Worm (Caenorhabditis elegans) whole organism, L1 larva: ENCODE measurements around the gene srp-2.

Experiments
- C04F5.9 ChIP-seq: sonication (generic microtip); optimal IDR thresholded peaks from 2 replicates; lab custom pipeline; 2016; ENCODE audit warnings: missing genetic modification characterization, missing compliant biosample characterization
- C34B4.2 ChIP-seq: sonication (generic microtip); optimal IDR thresholded peaks from 2 replicates; lab custom pipeline; 2017; ENCODE audit warnings: mild to moderate bottlenecking, missing genetic modification characterization, missing compliant biosample characterization
- aha-1 ChIP-seq: fragments of 150-350 bp; optimal IDR thresholded peaks from 2 replicates; lab custom pipeline; 2014; ENCODE audit warnings: missing biosample characterization, missing genetic modification characterization
- alr-1 ChIP-seq: fragments of 200-800 bp; sonication (Bioruptor generic); optimal IDR thresholded peaks from 2 replicates; lab custom pipeline; 2018; ENCODE audit warnings: borderline replicate concordance, mild to moderate bottlenecking, missing genetic modification characterization, missing compliant biosample characterization
- aly-2 ChIP-seq: fragments of 150-350 bp; optimal IDR thresholded peaks from 2 replicates; lab custom pipeline; 2014; ENCODE audit warnings: missing biosample characterization, missing genetic modification characterization
- ama-1 ChIP-seq: fragments of 150-350 bp; optimal IDR thresholded peaks from 2 replicates; lab custom pipeline; 2014
- blmp-1 ChIP-seq: fragments of 150-350 bp; optimal IDR thresholded peaks from 2 replicates; lab custom pipeline; 2014; ENCODE audit warnings: missing biosample characterization, missing genetic modification characterization
- ceh-63 ChIP-seq: fragments of 200-800 bp; sonication (Bioruptor generic); optimal IDR thresholded peaks from 2 replicates; lab custom pipeline; 2018; ENCODE audit warnings: mild to moderate bottlenecking, missing genetic modification characterization, missing compliant biosample characterization
- ceh-82 ChIP-seq, 3 experiments: fragments of 150-350 bp in 1 of 3; sonication (generic microtip) in 2 of 3; optimal IDR thresholded peaks; 2 replicates each; lab custom pipeline; 2014 to 2017; ENCODE audit warnings: missing biosample characterization in 3 of 3, missing genetic modification characterization in 3 of 3
- ceh-88 ChIP-seq: fragments of 200-800 bp; sonication (Bioruptor generic); IDR thresholded peaks from 2 replicates; pipeline ENCODE4 v1.3.6; 2022; ENCODE audit warnings: missing genetic modification characterization, missing compliant biosample characterization
- dpl-1 ChIP-seq, 3 experiments: fragments of 150-350 bp in 2 of 3; sonication (generic microtip) in 1 of 3; optimal IDR thresholded peaks; 2 replicates each; lab custom pipeline; 2014 to 2017; ENCODE audit warnings: missing biosample characterization in 3 of 3, missing genetic modification characterization in 3 of 3, missing genetic modification reagents in 3 of 3
- dsc-1 ChIP-seq: sonication (generic microtip); optimal IDR thresholded peaks from 2 replicates; lab custom pipeline; 2016; ENCODE audit warnings: mild to moderate bottlenecking, missing genetic modification characterization, missing compliant biosample characterization
- egl-13 ChIP-seq: sonication (generic microtip); optimal IDR thresholded peaks from 2 replicates; lab custom pipeline; 2016; ENCODE audit warnings: missing genotype, missing genetic modification reagents, missing genetic modification characterization, missing compliant biosample characterization
- elt-2 ChIP-seq: sonication (generic microtip); optimal IDR thresholded peaks from 2 replicates; lab custom pipeline; 2016; ENCODE audit warnings: missing genetic modification characterization, mild to moderate bottlenecking, inconsistent platforms, missing compliant biosample characterization, missing genetic modification reagents
- elt-3 ChIP-seq, 6 experiments: fragments of 150-350 bp in 1 of 6; sonication (generic microtip); optimal IDR thresholded peaks; 2 replicates each; lab custom pipeline; 2017 to 2018; ENCODE audit warnings: missing biosample characterization in 6 of 6, missing genetic modification characterization in 6 of 6, inconsistent platforms in 1 of 6
- ets-5 ChIP-seq: fragments of 200-800 bp; sonication (Bioruptor generic); IDR thresholded peaks from 2 replicates; pipeline ENCODE4 v1.3.6; 2022; ENCODE audit warnings: missing genetic modification characterization, missing compliant biosample characterization
- fkh-10 ChIP-seq: sonication (generic microtip); optimal IDR thresholded peaks from 2 replicates; lab custom pipeline; 2017; ENCODE audit warnings: missing biosample characterization, missing genetic modification reagents, missing genetic modification characterization
- fkh-8 ChIP-seq: sonication (generic microtip); optimal IDR thresholded peaks from 2 replicates; lab custom pipeline; 2016; ENCODE audit warnings: mild to moderate bottlenecking, missing genetic modification characterization, missing compliant biosample characterization
- grh-1 ChIP-seq: fragments of 200-800 bp; sonication (Bioruptor generic); IDR thresholded peaks from 2 replicates; pipeline ENCODE4 v1.3.6; 2022; ENCODE audit warnings: missing genetic modification reagents, missing genetic modification characterization, missing compliant biosample characterization
- hlh-4 ChIP-seq: sonication (generic microtip); optimal IDR thresholded peaks from 2 replicates; lab custom pipeline; 2016; ENCODE audit warnings: mild to moderate bottlenecking, missing genetic modification characterization, missing compliant biosample characterization
- lin-13 ChIP-seq: fragments of 150-350 bp; optimal IDR thresholded peaks from 2 replicates; lab custom pipeline; 2014; ENCODE audit warnings: missing biosample characterization, missing genetic modification reagents, missing genetic modification characterization
- lin-15B ChIP-seq: fragments of 150-350 bp; sonication (generic microtip); optimal IDR thresholded peaks from 3 replicates; lab custom pipeline; 2014; ENCODE audit warnings: missing biosample characterization, missing genetic modification characterization
- lin-39 ChIP-seq: fragments of 150-350 bp; optimal IDR thresholded peaks from 2 replicates; lab custom pipeline; 2014; ENCODE audit warnings: missing biosample characterization, missing genetic modification reagents, missing genetic modification characterization
- lir-3 ChIP-seq: sonication (generic microtip); optimal IDR thresholded peaks from 2 replicates; lab custom pipeline; 2016; ENCODE audit warnings: mild to moderate bottlenecking, missing genetic modification characterization, moderate library complexity, missing compliant biosample characterization; ENCODE audit not compliant: poor library complexity
- lsy-2 ChIP-seq, 2 experiments: fragments of 150-350 bp; optimal IDR thresholded peaks; 2 replicates each; lab custom pipeline; 2014; ENCODE audit warnings: missing biosample characterization in 2 of 2, missing genetic modification characterization in 2 of 2
- mdl-1 ChIP-seq, 2 experiments: fragments of 150-350 bp; optimal IDR thresholded peaks; 2 replicates each; lab custom pipeline; 2014 to 2017; ENCODE audit warnings: missing biosample characterization in 2 of 2, missing genetic modification characterization in 2 of 2, inconsistent platforms in 1 of 2
- mep-1 ChIP-seq: fragments of 150-350 bp; optimal IDR thresholded peaks from 2 replicates; lab custom pipeline; 2014; ENCODE audit warnings: missing biosample characterization, missing genetic modification characterization
- nhr-19 ChIP-seq: fragments of 200-800 bp; sonication (Bioruptor generic); conservative IDR thresholded peaks from 2 replicates; pipeline ENCODE4 v1.3.6; 2022; ENCODE audit warnings: missing genetic modification characterization, missing compliant biosample characterization
- nhr-20 ChIP-seq: sonication (generic microtip); optimal IDR thresholded peaks from 2 replicates; lab custom pipeline; 2016; ENCODE audit warnings: mild to moderate bottlenecking, missing genetic modification characterization, missing compliant biosample characterization
- nhr-237 ChIP-seq: fragments of 150-350 bp; optimal IDR thresholded peaks from 2 replicates; lab custom pipeline; 2014; ENCODE audit warnings: missing biosample characterization, missing genetic modification characterization
- nhr-28 ChIP-seq: fragments of 150-350 bp; optimal IDR thresholded peaks from 2 replicates; lab custom pipeline; 2014; ENCODE audit warnings: missing biosample characterization, missing genetic modification characterization
- nhr-71 ChIP-seq: sonication (generic microtip); optimal IDR thresholded peaks from 2 replicates; lab custom pipeline; 2016; ENCODE audit warnings: mild to moderate bottlenecking, missing genetic modification characterization, moderate library complexity, missing compliant biosample characterization
- nhr-77 ChIP-seq: fragments of 150-350 bp; optimal IDR thresholded peaks from 2 replicates; lab custom pipeline; 2014; ENCODE audit warnings: missing biosample characterization, missing genetic modification characterization
- nhr-84 ChIP-seq: sonication (generic microtip); optimal IDR thresholded peaks from 2 replicates; lab custom pipeline; 2017; ENCODE audit warnings: missing biosample characterization, missing genetic modification characterization
- nhr-85 ChIP-seq: sonication (generic microtip); peaks from one replicate; lab custom pipeline; 2016; ENCODE audit warnings: missing genetic modification characterization, inconsistent platforms, missing compliant biosample characterization
- pag-3 ChIP-seq: sonication (generic microtip); optimal IDR thresholded peaks from 2 replicates; lab custom pipeline; 2017; ENCODE audit warnings: missing genetic modification characterization, mild to moderate bottlenecking, missing compliant biosample characterization, antibody characterized with exemption, borderline replicate concordance; ENCODE audit not compliant: insufficient read depth
- pax-3 ChIP-seq: fragments of 200-800 bp; sonication (Bioruptor generic); optimal IDR thresholded peaks from 2 replicates; lab custom pipeline; 2018; ENCODE audit warnings: mild to moderate bottlenecking, missing genetic modification characterization, moderate library complexity, missing compliant biosample characterization
- rnt-1 ChIP-seq: sonication (generic microtip); optimal IDR thresholded peaks from 2 replicates; lab custom pipeline; 2016; ENCODE audit warnings: mild to moderate bottlenecking, missing genetic modification characterization, moderate library complexity, missing compliant biosample characterization
- skn-1 ChIP-seq: fragments of 150-350 bp; optimal IDR thresholded peaks from 2 replicates; lab custom pipeline; 2014; ENCODE audit warnings: missing biosample characterization, missing genetic modification characterization
- snpc-4 ChIP-seq: fragments of 150-350 bp; optimal IDR thresholded peaks from 2 replicates; lab custom pipeline; 2014; ENCODE audit warnings: missing biosample characterization, missing genetic modification characterization
- snu-23 ChIP-seq: sonication (generic microtip); optimal IDR thresholded peaks from 2 replicates; lab custom pipeline; 2016; ENCODE audit warnings: missing genetic modification characterization, missing compliant biosample characterization
- sox-4 ChIP-seq: sonication (generic microtip); optimal IDR thresholded peaks from 2 replicates; lab custom pipeline; 2016; ENCODE audit warnings: missing genetic modification characterization, missing compliant biosample characterization
- sup-37 ChIP-seq: fragments of 200-800 bp; sonication (Bioruptor generic); optimal IDR thresholded peaks from 2 replicates; lab custom pipeline; 2018; ENCODE audit warnings: mild to moderate bottlenecking, missing genetic modification characterization, missing compliant biosample characterization
- swsn-7 ChIP-seq: sonication (generic microtip); optimal IDR thresholded peaks from 2 replicates; lab custom pipeline; 2016; ENCODE audit warnings: missing genetic modification characterization, missing compliant biosample characterization
- tbx-2 ChIP-seq: sonication (generic microtip); optimal IDR thresholded peaks from 2 replicates; lab custom pipeline; 2016; ENCODE audit warnings: missing genetic modification characterization, missing compliant biosample characterization
- tlp-1 ChIP-seq: fragments of 150-350 bp; optimal IDR thresholded peaks from 2 replicates; lab custom pipeline; 2014; ENCODE audit warnings: missing biosample characterization, missing genetic modification characterization
- unc-86 ChIP-seq: sonication (generic microtip); optimal IDR thresholded peaks from 2 replicates; lab custom pipeline; 2016; ENCODE audit warnings: missing genetic modification characterization, missing compliant biosample characterization
- unc-98 ChIP-seq: fragments of 200-800 bp; sonication (Bioruptor generic); IDR thresholded peaks from 2 replicates; pipeline ENCODE4 v1.3.6; 2022; ENCODE audit warnings: missing genetic modification characterization, missing compliant biosample characterization
- vab-15 ChIP-seq: sonication (generic microtip); optimal IDR thresholded peaks from 2 replicates; lab custom pipeline; 2017; ENCODE audit warnings: missing genotype, mild to moderate bottlenecking, missing genetic modification characterization, missing compliant biosample characterization
- xbp-1 ChIP-seq: sonication (generic microtip); optimal IDR thresholded peaks from 2 replicates; lab custom pipeline; 2016; ENCODE audit warnings: missing genetic modification characterization, missing compliant biosample characterization
- zip-4 ChIP-seq: fragments of 200-800 bp; sonication (Bioruptor generic); optimal IDR thresholded peaks from 2 replicates; lab custom pipeline; 2018; ENCODE audit warnings: mild to moderate bottlenecking, missing genetic modification characterization, moderate library complexity, missing compliant biosample characterization
- ztf-11 ChIP-seq, 2 experiments: sonication (generic microtip); optimal IDR thresholded peaks; 2 replicates each; lab custom pipeline; 2016 to 2017; ENCODE audit warnings: missing genetic modification characterization in 2 of 2, missing biosample characterization in 1 of 2, missing compliant biosample characterization in 1 of 2
- ztf-4 ChIP-seq: fragments of 150-350 bp; optimal IDR thresholded peaks from 2 replicates; lab custom pipeline; 2014; ENCODE audit warnings: missing biosample characterization, missing genetic modification characterization

Gene srp-2

ce11 chrV:773256-773655, 10.8 kb downstream of the srp-2 start, which contains the start of gene sti-1:
sti-1 (plus strand) TSS chrV:773518.
- TF ChIP-seq tlp-1 (tag; lab: Kevin White, UChicago) (no peak), grh-1 (GFP tag; lab: Robert Waterston, UW) (peak; percentile 77), zip-4 (GFP tag; lab: Kevin White, UChicago) (peak; percentile 56), rnt-1 (tag; lab: Kevin White, UChicago) (peak; percentile 91), dpl-1 (GFP tag; optimal IDR thresholded peaks at IDR 0.05; lab: Kevin White, UChicago) (peak; percentile 96 to 97 (median 97)), swsn-7 (peak; percentile 92), C04F5.9 (tag; lab: Kevin White, UChicago) (peak; percentile 41), ceh-82 (tag; optimal IDR thresholded peaks at IDR 0.05; lab: Kevin White, UChicago) (peak; percentile 85 to 92 (median 88)), blmp-1 (peak; percentile 74), nhr-71 (peak; percentile 95), ets-5 (GFP tag; lab: Robert Waterston, UW) (no peak), nhr-20 (tag; lab: Kevin White, UChicago) (peak; percentile 93), skn-1 (tag; lab: Kevin White, UChicago) (peak; percentile 74), nhr-77 (tag; lab: Kevin White, UChicago) (peak; percentile 96), elt-3 (tag; optimal IDR thresholded peaks at IDR 0.05; lab: Kevin White, UChicago) (peak in 2 of 6 experiments; percentile 65 to 90), pag-3 (tag; lab: Kevin White, UChicago) (no peak), lsy-2 (tag; optimal IDR thresholded peaks at IDR 0.05; lab: Kevin White, UChicago) (peak; percentile 89 to 91), nhr-19 (GFP tag; lab: Robert Waterston, UW) (peak; percentile 92), egl-13 (peak; percentile 89), ztf-11 (tag; optimal IDR thresholded peaks at IDR 0.05; lab: Kevin White, UChicago) (peak in 1 of 2 experiments; percentile 70), lin-15B (tag; lab: Kevin White, UChicago) (peak; percentile 85), alr-1 (tag; lab: Kevin White, UChicago) (no peak), ztf-4 (tag; lab: Kevin White, UChicago) (no peak), elt-2 (tag; lab: Kevin White, UChicago) (peak; percentile 49), lir-3 (tag; lab: Kevin White, UChicago) (peak; percentile 54), nhr-84 (tag; lab: Kevin White, UChicago) (no peak), fkh-8 (peak; percentile 83), sox-4 (tag; lab: Kevin White, UChicago) (peak; percentile 71), vab-15 (tag; lab: Kevin White, UChicago) (peak; percentile 24), ceh-88 (GFP tag; lab: Robert Waterston, UW) (peak; percentile 53; the same call in 1 of the 2 replicates), fkh-10 (GFP tag; lab: Kevin White, UChicago) (peak; percentile 19), xbp-1 (tag; lab: Kevin White, UChicago) (peak; percentile 91), unc-98 (peak; percentile 35; the same call in 1 of the 2 replicates), dsc-1 (peak; percentile 92), ama-1 (lab: Kevin White, UChicago) (peak; percentile 56), aha-1 (tag; lab: Kevin White, UChicago) (no peak), snu-23 (GFP tag; lab: Kevin White, UChicago) (peak; percentile 97), aly-2 (tag; lab: Kevin White, UChicago) (peak; percentile 51), sup-37 (GFP tag; lab: Kevin White, UChicago) (peak; percentile 72), tbx-2 (tag; lab: Kevin White, UChicago) (peak; percentile 91), unc-86 (tag; lab: Kevin White, UChicago) (peak; percentile 87), lin-13 (GFP tag; lab: Kevin White, UChicago) (peak; percentile 79), snpc-4 (tag; lab: Kevin White, UChicago) (peak; percentile 65), nhr-237 (tag; lab: Kevin White, UChicago) (peak; percentile 83), lin-39 (tag; lab: Kevin White, UChicago) (peak; percentile 84), nhr-28 (tag; lab: Kevin White, UChicago) (peak; percentile 39), hlh-4 (tag; lab: Kevin White, UChicago) (no peak), mdl-1 (tag; optimal IDR thresholded peaks at IDR 0.05; lab: Kevin White, UChicago) (peak in 1 of 2 experiments; percentile 75), ceh-63 (GFP tag; lab: Kevin White, UChicago) (no peak), pax-3 (tag; lab: Kevin White, UChicago) (peak; percentile 77), mep-1 (peak; percentile 95), nhr-85 (peak; percentile 93), C34B4.2 (tag; lab: Kevin White, UChicago) (no peak)
